Fruit fly (Drosophila melanogaster) whole organism, prepupa: ENCODE results near the gene gny.

Experiments used
- Blimp-1 ChIP-seq: fragments of 200-800 bp; sonication (Bioruptor generic); optimal IDR thresholded peaks from 3 replicates; lab custom pipeline; 2017; ENCODE audit warnings: missing biosample characterization, missing genetic modification characterization, mild to moderate bottlenecking, moderate library complexity, missing genetic modification reagents
- CG10631 ChIP-seq: fragments of 200-800 bp; sonication (Bioruptor generic); optimal IDR thresholded peaks from 2 replicates; lab custom pipeline; 2016; ENCODE audit warnings: missing biosample characterization, missing genetic modification characterization
- CG10669 ChIP-seq: fragments of 200-800 bp; sonication (Bioruptor generic); optimal IDR thresholded peaks from 3 replicates; lab custom pipeline; 2018; ENCODE audit warnings: missing biosample characterization, mild to moderate bottlenecking, missing genetic modification characterization, moderate library complexity
- CG11294 ChIP-seq: fragments of 200-800 bp; sonication (Bioruptor generic); IDR thresholded peaks from 2 replicates; pipeline ENCODE4 v1.3.6; 2022; ENCODE audit warnings: missing biosample characterization, missing genetic modification characterization
- CG11762 ChIP-seq: fragments of 200-800 bp; sonication (Bioruptor generic); optimal IDR thresholded peaks from 3 replicates; lab custom pipeline; 2016; ENCODE audit warnings: missing biosample characterization, missing genetic modification characterization; ENCODE audit not compliant: insufficient read depth
- CG15336 ChIP-seq: fragments of 200-800 bp; sonication (Bioruptor generic); IDR thresholded peaks from 2 replicates; pipeline ENCODE4 v1.3.6; 2022; ENCODE audit warnings: missing biosample characterization, missing genetic modification characterization
- CG1621 ChIP-seq: fragments of 200-800 bp; sonication (Bioruptor generic); optimal IDR thresholded peaks from 3 replicates; lab custom pipeline; 2018; ENCODE audit warnings: missing biosample characterization, mild to moderate bottlenecking, missing genetic modification characterization
- CG16779 ChIP-seq: fragments of 200-800 bp; sonication (Bioruptor generic); optimal IDR thresholded peaks from 3 replicates; lab custom pipeline; 2017; ENCODE audit warnings: missing biosample characterization, mild to moderate bottlenecking, missing genetic modification characterization
- CG3032 ChIP-seq: fragments of 200-800 bp; optimal IDR thresholded peaks from 2 replicates; lab custom pipeline; 2019; ENCODE audit warnings: missing biosample characterization, mild to moderate bottlenecking, missing genetic modification characterization, moderate library complexity
- CG31627 ChIP-seq: fragments of 200-800 bp; sonication (Bioruptor generic); optimal IDR thresholded peaks from 3 replicates; lab custom pipeline; 2016; ENCODE audit warnings: missing biosample characterization, missing genetic modification characterization
- CG32006 ChIP-seq: fragments of 200-800 bp; sonication (Bioruptor generic); optimal IDR thresholded peaks from 3 replicates; lab custom pipeline; 2017; ENCODE audit warnings: missing biosample characterization, mild to moderate bottlenecking, missing genetic modification characterization
- CG34406 ChIP-seq: fragments of 200-800 bp; sonication (Bioruptor generic); optimal IDR thresholded peaks from 3 replicates; lab custom pipeline; 2016; ENCODE audit warnings: missing biosample characterization, missing genetic modification characterization
- CG3919 ChIP-seq: fragments of 200-800 bp; sonication (Bioruptor generic); optimal IDR thresholded peaks from 3 replicates; lab custom pipeline; 2016; ENCODE audit warnings: missing biosample characterization, missing genetic modification characterization
- CG4318 ChIP-seq: fragments of 200-800 bp; sonication (Bioruptor generic); optimal IDR thresholded peaks from 3 replicates; lab custom pipeline; 2017; ENCODE audit warnings: missing biosample characterization, mild to moderate bottlenecking, missing genetic modification characterization
- CG6163 ChIP-seq: fragments of 200-800 bp; sonication (Bioruptor generic); IDR thresholded peaks from 3 replicates; pipeline ENCODE4 v1.3.6; 2022; ENCODE audit warnings: missing biosample characterization, missing genetic modification characterization
- CG6792 ChIP-seq: fragments of 200-800 bp; sonication (Bioruptor generic); optimal IDR thresholded peaks from 3 replicates; lab custom pipeline; 2016; ENCODE audit warnings: missing biosample characterization, missing genetic modification characterization
- CG6808 ChIP-seq: fragments of 200-800 bp; sonication (Bioruptor generic); optimal IDR thresholded peaks from 3 replicates; lab custom pipeline; 2017; ENCODE audit warnings: missing biosample characterization, missing genetic modification characterization, mild to moderate bottlenecking, moderate library complexity, missing genetic modification reagents
- CG6854 ChIP-seq: fragments of 200-800 bp; sonication (Bioruptor generic); optimal IDR thresholded peaks from 2 replicates; lab custom pipeline; 2017; ENCODE audit warnings: missing biosample characterization, mild to moderate bottlenecking, missing genetic modification characterization
- CG8119 ChIP-seq: fragments of 200-800 bp; sonication (Bioruptor generic); IDR thresholded peaks from 3 replicates; pipeline ENCODE4 v1.3.6; 2022; ENCODE audit warnings: missing biosample characterization, missing genetic modification characterization
- CG8319 ChIP-seq: fragments of 200-800 bp; sonication (Bioruptor generic); optimal IDR thresholded peaks from 3 replicates; lab custom pipeline; 2016; ENCODE audit warnings: missing biosample characterization, missing genetic modification characterization
- CG8632 ChIP-seq: fragments of 200-800 bp; sonication (Bioruptor generic); optimal IDR thresholded peaks from 3 replicates; lab custom pipeline; 2016; ENCODE audit warnings: missing biosample characterization, missing genetic modification characterization
- Eip78C ChIP-seq: fragments of 200-800 bp; sonication (Bioruptor generic); peaks from one replicate; lab custom pipeline; 2016; ENCODE audit warnings: missing biosample characterization, missing genetic modification characterization
- Eip93F ChIP-seq: fragments of 200-800 bp; sonication (Bioruptor generic); optimal IDR thresholded peaks from 2 replicates; lab custom pipeline; 2016; ENCODE audit warnings: missing biosample characterization, mild to moderate bottlenecking, missing genetic modification characterization
- Ets21C ChIP-seq: fragments of 200-800 bp; sonication (Bioruptor generic); optimal IDR thresholded peaks from 3 replicates; lab custom pipeline; 2016; ENCODE audit warnings: missing biosample characterization, missing genetic modification characterization
- Gug ChIP-seq: fragments of 200-800 bp; sonication (Bioruptor generic); IDR thresholded peaks from 2 replicates; pipeline ENCODE4 v1.3.6; 2022; ENCODE audit warnings: missing biosample characterization, missing genetic modification characterization
- Hr38 ChIP-seq: sonication (Bioruptor generic); optimal IDR thresholded peaks from 2 replicates; lab custom pipeline; 2016; ENCODE audit warnings: missing biosample characterization, missing genetic modification characterization
- Hr39 ChIP-seq: fragments of 200-800 bp; sonication (Bioruptor generic); optimal IDR thresholded peaks from 2 replicates; lab custom pipeline; 2016; ENCODE audit warnings: missing biosample characterization, missing genetic modification characterization
- Met ChIP-seq: fragments of 200-800 bp; sonication (Bioruptor generic); optimal IDR thresholded peaks from 3 replicates; lab custom pipeline; 2016; ENCODE audit warnings: missing biosample characterization, missing genetic modification characterization
- OdsH ChIP-seq: fragments of 200-800 bp; sonication (Bioruptor generic); optimal IDR thresholded peaks from 3 replicates; lab custom pipeline; 2016; ENCODE audit warnings: missing biosample characterization, missing genetic modification characterization
- Sox102F ChIP-seq: fragments of 200-800 bp; sonication (Bioruptor generic); optimal IDR thresholded peaks from 2 replicates; lab custom pipeline; 2016; ENCODE audit warnings: missing biosample characterization, mild to moderate bottlenecking, missing genetic modification characterization
- Sox14 ChIP-seq: fragments of 200-800 bp; sonication (Bioruptor generic); optimal IDR thresholded peaks from 3 replicates; lab custom pipeline; 2016; ENCODE audit warnings: missing biosample characterization, missing genetic modification characterization
- Sox15 ChIP-seq: fragments of 200-800 bp; sonication (Bioruptor generic); optimal IDR thresholded peaks from 3 replicates; lab custom pipeline; 2016; ENCODE audit warnings: missing biosample characterization, missing genetic modification characterization
- achi ChIP-seq: fragments of 200-800 bp; sonication (Bioruptor generic); optimal IDR thresholded peaks from 3 replicates; lab custom pipeline; 2016; ENCODE audit warnings: missing biosample characterization, missing genetic modification characterization
- cyc ChIP-seq: fragments of 200-800 bp; sonication (Bioruptor generic); optimal IDR thresholded peaks from 3 replicates; lab custom pipeline; 2016; ENCODE audit warnings: missing biosample characterization, missing genetic modification characterization
- dsx ChIP-seq: fragments of 200-800 bp; optimal IDR thresholded peaks from 3 replicates; lab custom pipeline; 2019; ENCODE audit warnings: missing biosample characterization, mild to moderate bottlenecking, missing genetic modification characterization, moderate library complexity; ENCODE audit not compliant: poor library complexity, severe bottlenecking
- esn ChIP-seq: fragments of 200-800 bp; sonication (Bioruptor generic); optimal IDR thresholded peaks from 2 replicates; lab custom pipeline; 2016; ENCODE audit warnings: missing biosample characterization, mild to moderate bottlenecking, missing genetic modification characterization, moderate library complexity
- fd59A ChIP-seq: fragments of 200-800 bp; sonication (Bioruptor generic); optimal IDR thresholded peaks from 2 replicates; lab custom pipeline; 2017; ENCODE audit warnings: missing biosample characterization, mild to moderate bottlenecking, missing genetic modification characterization, missing genetic modification reagents
- fd85E ChIP-seq: fragments of 200-800 bp; sonication (Bioruptor generic); optimal IDR thresholded peaks from 3 replicates; lab custom pipeline; 2016; ENCODE audit warnings: missing biosample characterization, missing genetic modification characterization
- lz ChIP-seq: fragments of 200-800 bp; sonication (Bioruptor generic); optimal IDR thresholded peaks from 3 replicates; lab custom pipeline; 2016; ENCODE audit warnings: missing biosample characterization, missing genetic modification characterization
- net ChIP-seq: fragments of 200-800 bp; sonication (Bioruptor generic); optimal IDR thresholded peaks from 3 replicates; lab custom pipeline; 2016; ENCODE audit warnings: missing biosample characterization, missing genetic modification characterization
- pdm3 ChIP-seq: fragments of 200-800 bp; sonication (Bioruptor generic); optimal IDR thresholded peaks from 3 replicates; lab custom pipeline; 2016; ENCODE audit warnings: missing biosample characterization, missing genetic modification characterization
- salr ChIP-seq, 2 experiments: fragments of 200-800 bp; sonication (Bioruptor generic); optimal IDR thresholded peaks; 3 replicates each; lab custom pipeline; 2016 to 2018; ENCODE audit warnings: missing biosample characterization in 2 of 2, missing genetic modification characterization in 2 of 2, mild to moderate bottlenecking in 1 of 2
- ss ChIP-seq, 2 experiments: fragments of 200-800 bp; sonication (Bioruptor generic); optimal IDR thresholded peaks; 2 replicates in 1 of 2; 3 replicates in 1 of 2; lab custom pipeline; 2017 to 2018; ENCODE audit warnings: mild to moderate bottlenecking in 2 of 2, missing biosample characterization in 2 of 2, missing genetic modification characterization in 2 of 2, moderate library complexity in 1 of 2
- svp ChIP-seq: fragments of 200-800 bp; sonication (Bioruptor generic); peaks from one replicate; lab custom pipeline; 2016; ENCODE audit warnings: missing biosample characterization, missing genetic modification characterization
- topi ChIP-seq: fragments of 200-800 bp; sonication (Bioruptor generic); optimal IDR thresholded peaks from 3 replicates; lab custom pipeline; 2016; ENCODE audit warnings: missing biosample characterization, missing genetic modification characterization
- vri ChIP-seq: fragments of 200-800 bp; sonication (Bioruptor generic); optimal IDR thresholded peaks from 3 replicates; lab custom pipeline; 2016; ENCODE audit warnings: missing biosample characterization, mild to moderate bottlenecking, missing genetic modification characterization

gny gene

DNA sequence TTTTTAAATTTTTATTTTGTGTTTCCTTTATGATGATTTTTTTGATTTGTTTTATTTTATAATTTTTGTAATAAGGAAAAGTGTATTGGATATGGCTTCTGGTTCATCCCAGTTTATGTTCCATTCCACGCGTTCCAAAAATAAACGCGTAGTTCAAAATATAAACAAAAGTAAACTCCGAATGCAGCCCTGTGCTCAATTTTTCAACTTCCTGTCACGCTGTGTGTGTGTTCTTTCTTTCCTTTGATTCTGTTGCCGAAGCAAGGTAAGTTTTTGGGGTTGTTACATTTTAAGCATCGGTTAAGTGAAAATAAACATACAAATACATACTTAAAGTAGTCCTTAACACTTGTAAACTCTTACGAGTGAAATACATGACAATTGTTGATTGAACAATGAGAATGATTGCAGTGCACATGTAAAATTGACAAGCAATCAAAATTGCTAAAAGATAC is 28.2 kb downstream of the gny start, which contains the start of the genes Ip259 and RpS27A (continued):
- TF ChIP-seq Hr39 (GFP tag; lab: Kevin White, UChicago) (no peak), CG3032 (tag; lab: Kevin White, UChicago) (peak; percentile 62), CG11762 (GFP tag; lab: Kevin White, UChicago) (peak; percentile 27), achi (no peak), ss (GFP tag; optimal IDR thresholded peaks at IDR 0.05; lab: Kevin White, UChicago) (peak in 1 of 2 experiments; percentile 77), Eip78C (GFP tag; lab: Kevin White, UChicago) (peak; percentile 90), net (GFP tag; lab: Kevin White, UChicago) (no peak), fd59A (GFP tag; lab: Kevin White, UChicago) (peak; percentile 56), Ets21C (GFP tag; lab: Kevin White, UChicago) (peak; percentile 6), vri (GFP tag; lab: Kevin White, UChicago) (no peak), Eip93F (GFP tag; lab: Kevin White, UChicago) (peak; percentile 21), CG4318 (GFP tag; lab: Kevin White, UChicago) (no peak), CG6854 (GFP tag; lab: Kevin White, UChicago) (peak; percentile 84)

DNA sequence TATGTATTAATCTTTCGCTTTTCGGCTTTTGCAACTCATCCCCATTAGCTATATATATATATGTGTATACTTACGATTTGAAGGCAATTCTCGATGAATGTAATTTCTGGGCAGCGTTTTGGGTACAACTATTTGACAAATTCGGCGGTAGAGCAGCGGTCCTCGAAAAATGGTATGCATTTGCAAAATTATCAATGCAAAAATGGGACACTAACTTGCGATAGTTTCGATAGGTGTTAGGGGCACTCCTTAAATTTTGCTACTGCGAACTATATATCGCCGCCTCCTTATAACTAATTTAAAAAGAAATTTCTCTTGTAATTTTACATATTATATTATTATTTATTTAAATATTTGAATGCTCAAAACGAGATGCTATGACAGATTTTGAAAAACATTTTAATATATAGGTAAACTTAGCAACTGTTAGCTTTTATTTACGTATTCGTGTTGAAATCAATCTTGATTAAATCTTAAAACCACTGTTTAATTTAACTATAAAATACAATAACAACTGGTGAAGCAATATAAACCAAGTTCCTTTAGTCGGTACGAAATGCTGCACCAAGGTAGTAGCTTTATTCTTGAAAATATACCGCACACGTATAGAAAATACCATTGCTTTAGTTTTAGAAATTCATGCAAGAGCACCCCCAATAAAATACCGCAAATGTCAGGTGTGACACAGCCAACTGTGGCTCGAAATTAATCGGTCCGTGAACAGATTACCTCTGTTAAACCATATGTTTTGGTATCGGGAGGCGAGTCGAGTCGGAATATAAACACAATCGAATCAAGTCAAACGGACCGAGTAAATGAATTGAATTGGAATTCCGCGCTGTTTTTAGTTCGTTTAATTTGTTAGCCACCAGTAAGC is 33.6 kb downstream of the gny start, which contains the start of the genes CG5355 and Klp31E:
Gene CG5355, minus strand, starts transcription at position 213 of the 877 bp plus-strand sequence.
Gene Klp31E, plus strand, starts transcription at position 767 of the 877 bp plus-strand sequence.
- TF ChIP-seq CG8119 (GFP tag; lab: Robert Waterston, UW) = no peak
- TF ChIP-seq Blimp-1 (GFP tag; lab: Kevin White, UChicago) = peak; percentile 43
- TF ChIP-seq CG34406 (GFP tag; lab: Kevin White, UChicago) = no peak
- TF ChIP-seq esn (GFP tag; lab: Kevin White, UChicago) = peak; percentile 54
- 0 out of 2 replicates have a peak, but pooled peaks have one; percentile 41 for TF ChIP-seq Gug (GFP tag; lab: Robert Waterston, UW)
- TF ChIP-seq CG15336 (GFP tag; lab: Robert Waterston, UW) = no peak
- TF ChIP-seq lz = peak; percentile 59
- TF ChIP-seq CG8632 (GFP tag; lab: Kevin White, UChicago) = no peak
- TF ChIP-seq pdm3 (GFP tag; lab: Kevin White, UChicago) = no peak
- no peak for TF ChIP-seq CG4318 (GFP tag; lab: Kevin White, UChicago)
- TF ChIP-seq CG32006 (GFP tag; lab: Kevin White, UChicago) = no peak
- peak; percentile 47 for TF ChIP-seq cyc
- TF ChIP-seq dsx (GFP tag; lab: Kevin White, UChicago) = no peak
- TF ChIP-seq OdsH (GFP tag; lab: Kevin White, UChicago) = peak; percentile 69
- no peak for TF ChIP-seq ss (GFP tag; optimal IDR thresholded peaks at IDR 0.05; lab: Kevin White, UChicago)
- no peak for TF ChIP-seq net (GFP tag; lab: Kevin White, UChicago)
- no peak for TF ChIP-seq Hr38 (GFP tag; lab: Kevin White, UChicago)
- peak; percentile 59 for TF ChIP-seq Hr39 (GFP tag; lab: Kevin White, UChicago)
- TF ChIP-seq fd59A (GFP tag; lab: Kevin White, UChicago) = no peak
- TF ChIP-seq CG16779 (tag; lab: Kevin White, UChicago) = no peak
- TF ChIP-seq topi (GFP tag; lab: Kevin White, UChicago) = no peak
- TF ChIP-seq salr (GFP tag; optimal IDR thresholded peaks at IDR 0.05; lab: Kevin White, UChicago) = no peak
- TF ChIP-seq CG3919 (GFP tag; lab: Kevin White, UChicago) = no peak
- peak; percentile 52 for TF ChIP-seq Eip93F (GFP tag; lab: Kevin White, UChicago)
- no peak for TF ChIP-seq fd85E (GFP tag; lab: Kevin White, UChicago)
- TF ChIP-seq Ets21C (GFP tag; lab: Kevin White, UChicago) = peak; percentile 39
- TF ChIP-seq svp (GFP tag; lab: Kevin White, UChicago) = no peak
- TF ChIP-seq CG8319 (GFP tag; lab: Kevin White, UChicago) = no peak
- no peak for TF ChIP-seq CG6808 (GFP tag; lab: Kevin White, UChicago)
- TF ChIP-seq CG11294 (GFP tag; lab: Robert Waterston, UW) = no peak
- no peak for TF ChIP-seq Sox102F
- peak; percentile 63 for TF ChIP-seq CG31627 (GFP tag; lab: Kevin White, UChicago)
- no peak for TF ChIP-seq achi
- peak; percentile 65 for TF ChIP-seq Sox15 (GFP tag; lab: Kevin White, UChicago)
- TF ChIP-seq Sox14 = no peak
- peak; percentile 78 for TF ChIP-seq CG10631 (GFP tag; lab: Kevin White, UChicago)
- TF ChIP-seq CG10669 (GFP tag; lab: Kevin White, UChicago) = no peak
- TF ChIP-seq CG6163 = no peak
- TF ChIP-seq Met (GFP tag; lab: Kevin White, UChicago) = no peak
- no peak for TF ChIP-seq CG1621
- TF ChIP-seq CG11762 (GFP tag; lab: Kevin White, UChicago) = no peak
- TF ChIP-seq CG6792 (GFP tag; lab: Kevin White, UChicago) = peak; percentile 42
